Fruit fly (Drosophila melanogaster) Kc167 (cell line): ENCODE data around the gene kto.

ENCODE experiments used
- Myc ChIP-seq: fragments of >200 bp; optimal IDR thresholded peaks from 2 replicates; lab custom pipeline; 2017; ENCODE audit warnings: missing external identifiers
- Sin3A ChIP-seq: fragments of >200 bp; optimal IDR thresholded peaks from 2 replicates; lab custom pipeline; 2018; ENCODE audit warnings: missing external identifiers
- h ChIP-seq: fragments of >200 bp; optimal IDR thresholded peaks from 3 replicates; lab custom pipeline; 2018; ENCODE audit warnings: missing external identifiers
- insv ChIP-seq: fragments of >200 bp; optimal IDR thresholded peaks from 3 replicates; lab custom pipeline; 2018; ENCODE audit warnings: missing external identifiers
- psq ChIP-seq: fragments of >200 bp; optimal IDR thresholded peaks from 2 replicates; lab custom pipeline; 2017; ENCODE audit warnings: missing external identifiers
- ttk ChIP-seq: sonication (Bioruptor generic); optimal IDR thresholded peaks from 2 replicates; lab custom pipeline; 2017; ENCODE audit warnings: missing external identifiers

dm6 chr3L:19869698-19870097, 33.3 kb downstream of the kto start:
- TF ChIP-seq psq, result no peak
- TF ChIP-seq Sin3A, result no peak
- no peak for TF ChIP-seq Myc
- no peak for TF ChIP-seq h (lab: Kevin White, UChicago)
- TF ChIP-seq insv, result no peak
- no peak for TF ChIP-seq ttk (lab: Kevin White, UChicago)
